Worm (Caenorhabditis elegans): ENCODE measurements around the gene R01B10.2.

R01B10.2 gene

ce11 chrV:6051159-6051558 is 9.9 kb upstream of the R01B10.2 start, which contains the start of gene jamp-1:
Gene jamp-1, minus strand, starts transcription at chrV:6051259.
- no peak for TF ChIP-seq ceh-79 (tag; optimal IDR thresholded peaks at IDR 0.05)
- no peak for TF ChIP-seq madf-10 (tag; optimal IDR thresholded peaks at IDR 0.05)
- no peak for TF ChIP-seq Y53F4B.3 (GFP tag; IDR thresholded peaks at IDR 0.05)
- no peak for TF ChIP-seq nhr-179 (tag; optimal IDR thresholded peaks at IDR 0.05)
- no peak for TF ChIP-seq efl-1 (GFP tag; optimal IDR thresholded peaks at IDR 0.05)
- TF ChIP-seq zfh-2 (GFP tag; conservative IDR thresholded peaks at IDR 0.05), result no peak
- TF ChIP-seq pha-4 (tag; optimal IDR thresholded peaks at IDR 0.05), result no peak
- TF ChIP-seq ZK185.1 (tag; optimal IDR thresholded peaks at IDR 0.05; ENCODE audit: poor library complexity, severe bottlenecking), result no peak
- TF ChIP-seq let-607 (tag; optimal IDR thresholded peaks at IDR 0.05), result no peak
- no peak for TF ChIP-seq die-1 (tag; optimal IDR thresholded peaks at IDR 0.05)
- no peak for TF ChIP-seq attf-5 (GFP tag; optimal IDR thresholded peaks at IDR 0.05)
- TF ChIP-seq akir-1 (GFP tag; optimal IDR thresholded peaks at IDR 0.05), result no peak
- no peak for TF ChIP-seq K12H6.12 (tag; optimal IDR thresholded peaks at IDR 0.05)
- no peak for TF ChIP-seq cebp-1 (GFP tag; IDR thresholded peaks at IDR 0.05)
- TF ChIP-seq cebp-1 (tag; optimal IDR thresholded peaks at IDR 0.05), result no peak
- no peak for TF ChIP-seq ztf-28 (GFP tag; IDR thresholded peaks at IDR 0.05)
- no peak for TF ChIP-seq Y67H2A.10 (GFP tag; conservative IDR thresholded peaks at IDR 0.05)
- no peak for TF ChIP-seq mcd-1 (GFP tag; IDR thresholded peaks at IDR 0.05)
- TF ChIP-seq bed-1 (GFP tag; IDR thresholded peaks at IDR 0.05), result no peak
- TF ChIP-seq rpc-1 (optimal IDR thresholded peaks at IDR 0.05), result no peak
- no peak for TF ChIP-seq rpc-1 (tag; optimal IDR thresholded peaks at IDR 0.05)

- TF ChIP-seq Y95B8A.8 (GFP tag; IDR thresholded peaks at IDR 0.05) (no peak), nhr-90 (tag; optimal IDR thresholded peaks at IDR 0.05) (no peak), snpc-1.1 (tag; optimal IDR thresholded peaks at IDR 0.05; ENCODE audit: insufficient read depth) (no peak), hlh-12 (tag; optimal IDR thresholded peaks at IDR 0.05) (no peak), let-526 (GFP tag; IDR thresholded peaks at IDR 0.05) (no peak), ekl-4 (GFP tag; IDR thresholded peaks at IDR 0.05) (no peak), rec-8 (tag; optimal IDR thresholded peaks at IDR 0.05) (no peak), mes-4 (tag; optimal IDR thresholded peaks at IDR 0.05) (no peak), let-607 (tag; optimal IDR thresholded peaks at IDR 0.05) (no peak), ztf-22 (GFP tag; optimal IDR thresholded peaks at IDR 0.05) (no peak), ama-1 (optimal IDR thresholded peaks at IDR 0.05) (no peak), ama-1 (GFP tag; optimal IDR thresholded peaks at IDR 0.05) (no peak), somi-1 (GFP tag; optimal IDR thresholded peaks at IDR 0.05) (no peak), madf-3 (GFP tag; IDR thresholded peaks at IDR 0.05) (no peak), K11D2.4 (GFP tag; IDR thresholded peaks at IDR 0.05) (no peak), lin-35 (GFP tag; optimal IDR thresholded peaks at IDR 0.05) (no peak), egl-18 (GFP tag; IDR thresholded peaks at IDR 0.05) (no peak)
These were observed 6.5 kb upstream of the R01B10.2 start, which contains the start of gene pgap-3 for ce11 chrV:6047818-6048217. Gene pgap-3, minus strand, starts transcription at chrV:6047918.

- TF ChIP-seq somi-1 (GFP tag; optimal IDR thresholded peaks at IDR 0.05) (peak; percentile 24), dox-1 (GFP tag; IDR thresholded peaks at IDR 0.05) (no peak), egl-44 (GFP tag; IDR thresholded peaks at IDR 0.05) (peak; percentile 61; the same call in 1 of the 2 replicates), chd-7 (tag; optimal IDR thresholded peaks at IDR 0.05) (no peak), let-607 (tag; optimal IDR thresholded peaks at IDR 0.05) (no peak), rpc-1 (optimal IDR thresholded peaks at IDR 0.05) (no peak), rpc-1 (tag; optimal IDR thresholded peaks at IDR 0.05) (no peak), madf-6 (GFP tag; IDR thresholded peaks at IDR 0.05) (no peak; the same call in 1 of the 2 replicates), unc-130 (GFP tag; optimal IDR thresholded peaks at IDR 0.05) (no peak), rcor-1 (GFP tag; IDR thresholded peaks at IDR 0.05) (no peak), akir-1 (GFP tag; optimal IDR thresholded peaks at IDR 0.05) (no peak), dpff-1 (tag; optimal IDR thresholded peaks at IDR 0.05) (no peak), ztf-26 (tag; optimal IDR thresholded peaks at IDR 0.05) (no peak), tbx-9 (tag; optimal IDR thresholded peaks at IDR 0.05; ENCODE audit: borderline replicate concordance) (no peak), bed-2 (GFP tag; IDR thresholded peaks at IDR 0.05) (0 out of 2 replicates have a peak, but pooled peaks have one; percentile 37)
These were observed 3.7 kb upstream of the R01B10.2 start, which contains the start of gene R01B10.3 for ce11 chrV:6044853-6045594. Gene R01B10.3, minus strand, starts transcription at chrV:6045129.

Measured in whole organism, young adult.